Worm (Caenorhabditis elegans) whole organism, L2 larva: Measurements from ENCODE around the gene ccm-2.
A peak's percentile ranks its signal among the peaks of the same experiment; 100 is the strongest.

Experiments
- C34F6.9 ChIP-seq: fragments of 150-350 bp; optimal IDR thresholded peaks from 2 replicates; lab custom pipeline; 2014; ENCODE audit warnings: missing biosample characterization, missing genetic modification characterization
- F13H6.1 ChIP-seq: sonication (generic microtip); optimal IDR thresholded peaks from 2 replicates; lab custom pipeline; 2016; ENCODE audit warnings: missing genetic modification characterization, missing compliant biosample characterization
- ZK546.5 ChIP-seq: sonication (generic microtip); optimal IDR thresholded peaks from 2 replicates; lab custom pipeline; 2017; ENCODE audit warnings: missing biosample characterization, missing genetic modification characterization
- alr-1 ChIP-seq: fragments of 150-350 bp; optimal IDR thresholded peaks from 2 replicates; lab custom pipeline; 2014; ENCODE audit warnings: missing biosample characterization, missing genetic modification characterization
- aly-2 ChIP-seq: fragments of 150-350 bp; optimal IDR thresholded peaks from 2 replicates; lab custom pipeline; 2014; ENCODE audit warnings: missing biosample characterization, missing genetic modification characterization
- ama-1 ChIP-seq: fragments of 150-350 bp; optimal IDR thresholded peaks from 2 replicates; lab custom pipeline; 2018; ENCODE audit warnings: inconsistent platforms
- blmp-1 ChIP-seq: sonication (generic microtip); optimal IDR thresholded peaks from 2 replicates; lab custom pipeline; 2017; ENCODE audit warnings: missing genetic modification characterization, mild to moderate bottlenecking, missing compliant biosample characterization, antibody characterized with exemption, moderate library complexity; ENCODE audit not compliant: insufficient read depth
- ceh-16 ChIP-seq: fragments of 150-350 bp; optimal IDR thresholded peaks from 2 replicates; lab custom pipeline; 2014; ENCODE audit warnings: missing biosample characterization, missing genetic modification characterization
- crh-2 ChIP-seq: sonication (generic microtip); optimal IDR thresholded peaks from 2 replicates; lab custom pipeline; 2017; ENCODE audit warnings: missing biosample characterization, missing genetic modification characterization
- dmd-4 ChIP-seq: sonication (generic microtip); optimal IDR thresholded peaks from 2 replicates; lab custom pipeline; 2017; ENCODE audit warnings: missing biosample characterization, missing genetic modification characterization
- egl-27 ChIP-seq: sonication (generic microtip); optimal IDR thresholded peaks from 3 replicates; lab custom pipeline; 2017; ENCODE audit warnings: missing biosample characterization, missing genetic modification reagents, missing genetic modification characterization
- elt-1 ChIP-seq: fragments of 150-350 bp; optimal IDR thresholded peaks from 2 replicates; lab custom pipeline; 2014; ENCODE audit warnings: missing biosample characterization, missing genetic modification characterization
- elt-3 ChIP-seq: sonication (generic microtip); optimal IDR thresholded peaks from 2 replicates; lab custom pipeline; 2017; ENCODE audit warnings: missing biosample characterization, missing genetic modification characterization
- fos-1 ChIP-seq: fragments of 150-350 bp; optimal IDR thresholded peaks from 2 replicates; lab custom pipeline; 2014; ENCODE audit warnings: missing biosample characterization, missing genetic modification characterization
- gmeb-1 ChIP-seq: fragments of 150-350 bp; optimal IDR thresholded peaks from 2 replicates; lab custom pipeline; 2014; ENCODE audit warnings: missing biosample characterization, missing genetic modification characterization
- lin-11 ChIP-seq: fragments of 150-350 bp; sonication (generic microtip); optimal IDR thresholded peaks from 2 replicates; lab custom pipeline; 2014; ENCODE audit warnings: missing biosample characterization, missing genetic modification characterization, inconsistent platforms, mixed read lengths
- lin-13 ChIP-seq: fragments of 150-350 bp; optimal IDR thresholded peaks from 2 replicates; lab custom pipeline; 2014; ENCODE audit warnings: missing biosample characterization, missing genetic modification reagents, missing genetic modification characterization
- lsy-2 ChIP-seq, 2 experiments: fragments of 150-350 bp in 1 of 2; sonication (generic microtip) in 1 of 2; optimal IDR thresholded peaks; 2 replicates each; lab custom pipeline; 2014 to 2017; ENCODE audit warnings: missing biosample characterization in 2 of 2, missing genetic modification characterization in 2 of 2
- mab-5 ChIP-seq: fragments of 150-350 bp; optimal IDR thresholded peaks from 2 replicates; lab custom pipeline; 2014; ENCODE audit warnings: missing biosample characterization, missing genetic modification characterization
- nhr-10 ChIP-seq: sonication (generic microtip); optimal IDR thresholded peaks from 2 replicates; lab custom pipeline; 2017; ENCODE audit warnings: missing biosample characterization, missing genetic modification characterization
- nhr-11 ChIP-seq: fragments of 150-350 bp; optimal IDR thresholded peaks from 2 replicates; lab custom pipeline; 2014; ENCODE audit warnings: missing biosample characterization, missing genetic modification characterization
- nhr-12 ChIP-seq: fragments of 150-350 bp; optimal IDR thresholded peaks from 2 replicates; lab custom pipeline; 2014; ENCODE audit warnings: missing biosample characterization, missing genetic modification characterization
- nhr-21 ChIP-seq: fragments of 150-350 bp; optimal IDR thresholded peaks from 2 replicates; lab custom pipeline; 2014; ENCODE audit warnings: missing biosample characterization, missing genetic modification characterization
- nhr-23 ChIP-seq: fragments of 150-350 bp; optimal IDR thresholded peaks from 2 replicates; lab custom pipeline; 2014; ENCODE audit warnings: missing biosample characterization, missing genetic modification reagents, missing genetic modification characterization
- nhr-237 ChIP-seq: fragments of 150-350 bp; optimal IDR thresholded peaks from 2 replicates; lab custom pipeline; 2014; ENCODE audit warnings: missing biosample characterization, missing genetic modification characterization
- nhr-25 ChIP-seq: fragments of 150-350 bp; sonication (generic microtip); optimal IDR thresholded peaks from 3 replicates; lab custom pipeline; 2014; ENCODE audit warnings: missing biosample characterization, missing genetic modification characterization
- nhr-6 ChIP-seq: fragments of 150-350 bp; optimal IDR thresholded peaks from 2 replicates; lab custom pipeline; 2014; ENCODE audit warnings: missing biosample characterization, missing genetic modification characterization
- nhr-77 ChIP-seq: fragments of 150-350 bp; optimal IDR thresholded peaks from 2 replicates; lab custom pipeline; 2014; ENCODE audit warnings: missing biosample characterization, missing genetic modification characterization
- peb-1 ChIP-seq: fragments of 150-350 bp; optimal IDR thresholded peaks from 2 replicates; lab custom pipeline; 2014; ENCODE audit warnings: missing biosample characterization, missing genetic modification characterization
- sem-4 ChIP-seq: fragments of 150-350 bp; optimal IDR thresholded peaks from 2 replicates; lab custom pipeline; 2014; ENCODE audit warnings: missing biosample characterization, missing genetic modification reagents, missing genetic modification characterization
- skn-1 ChIP-seq: sonication (generic microtip); optimal IDR thresholded peaks from 2 replicates; lab custom pipeline; 2017; ENCODE audit warnings: missing biosample characterization, missing genetic modification characterization
- sma-3 ChIP-seq: sonication (generic microtip); optimal IDR thresholded peaks from 2 replicates; lab custom pipeline; 2016; ENCODE audit warnings: missing genetic modification reagents, missing genetic modification characterization, missing compliant biosample characterization
- unc-39 ChIP-seq: fragments of 150-350 bp; optimal IDR thresholded peaks from 2 replicates; lab custom pipeline; 2014; ENCODE audit warnings: missing biosample characterization, missing genetic modification characterization
- unc-55 ChIP-seq: fragments of 150-350 bp; sonication (generic microtip); optimal IDR thresholded peaks from 3 replicates; lab custom pipeline; 2014; ENCODE audit warnings: missing biosample characterization, missing genetic modification reagents, missing genetic modification characterization
- zag-1 ChIP-seq: fragments of 150-350 bp; optimal IDR thresholded peaks from 2 replicates; lab custom pipeline; 2014; ENCODE audit warnings: missing biosample characterization, missing genetic modification characterization
- ztf-1 ChIP-seq: fragments of 200-800 bp; sonication (Bioruptor generic); conservative IDR thresholded peaks from 2 replicates; pipeline ENCODE4 v1.3.6; 2022; ENCODE audit warnings: missing genetic modification characterization, missing compliant biosample characterization
- ztf-11 ChIP-seq: sonication (generic microtip); optimal IDR thresholded peaks from 2 replicates; lab custom pipeline; 2017; ENCODE audit warnings: missing biosample characterization, missing genetic modification characterization
- ztf-4 ChIP-seq: fragments of 150-350 bp; optimal IDR thresholded peaks from 2 replicates; lab custom pipeline; 2014; ENCODE audit warnings: missing biosample characterization, missing genetic modification characterization

The ccm-2 gene

DNA sequence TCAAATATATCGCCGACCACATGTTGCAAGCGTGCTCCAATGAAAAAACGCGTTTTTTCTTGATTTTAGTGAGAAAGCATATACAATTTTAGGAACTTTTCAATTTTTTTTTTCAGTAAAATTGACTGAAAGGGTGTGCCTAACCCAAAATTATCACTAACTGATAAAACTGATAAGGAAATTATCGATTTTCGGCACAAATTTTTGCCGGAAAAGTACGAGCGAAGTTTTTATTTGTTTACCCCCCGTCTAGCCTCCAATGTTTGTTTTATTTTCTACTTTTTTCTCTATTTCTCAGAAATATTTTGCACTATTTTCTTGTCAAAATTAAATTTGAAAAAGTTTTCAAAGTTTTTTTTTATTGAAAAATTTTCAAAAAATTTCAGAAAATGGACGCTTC lies at the start of gene ccm-2:
Gene ccm-2, plus strand, starts transcription at position 387 of the 400 bp plus-strand sequence.
- TF ChIP-seq nhr-21 (tag; lab: Kevin White, UChicago) (no peak), fos-1 (tag; lab: Kevin White, UChicago) (peak; percentile 16)
- TF ChIP-seq, all 48 proteins: peak for 1

DNA sequence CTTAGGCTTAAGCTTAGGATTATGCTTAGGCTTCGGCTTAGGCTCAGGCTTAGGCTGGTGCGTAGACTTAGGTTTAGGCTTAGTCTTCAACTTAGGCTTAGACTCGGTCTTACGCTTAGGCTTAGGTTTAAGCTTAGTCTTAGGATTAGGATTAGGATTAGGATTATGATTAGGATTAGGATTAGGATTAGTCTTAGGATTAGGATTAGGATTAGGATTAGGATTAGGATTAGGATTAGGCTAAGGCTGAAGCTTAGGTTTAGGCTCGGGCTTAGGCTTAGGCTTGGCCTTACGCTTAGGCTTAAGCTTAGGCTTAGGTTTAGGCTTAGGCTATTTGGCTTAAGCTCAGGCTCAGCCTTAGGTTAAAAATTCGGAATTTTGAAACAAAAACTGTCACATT lies 49.3 kb upstream of the ccm-2 start:
- TF ChIP-seq nhr-10 (tag; lab: Kevin White, UChicago) (no peak), alr-1 (tag; lab: Kevin White, UChicago) (no peak), nhr-6 (tag; lab: Kevin White, UChicago) (no peak), mab-5 (no peak), ama-1 (lab: Kevin White, UChicago) (no peak), ztf-11 (no peak), lin-13 (GFP tag; lab: Kevin White, UChicago) (no peak), sem-4 (tag; lab: Kevin White, UChicago) (no peak), unc-39 (no peak), aly-2 (tag; lab: Kevin White, UChicago) (no peak), unc-55 (GFP tag; lab: Kevin White, UChicago) (no peak), ztf-4 (tag; lab: Kevin White, UChicago) (no peak)

DNA sequence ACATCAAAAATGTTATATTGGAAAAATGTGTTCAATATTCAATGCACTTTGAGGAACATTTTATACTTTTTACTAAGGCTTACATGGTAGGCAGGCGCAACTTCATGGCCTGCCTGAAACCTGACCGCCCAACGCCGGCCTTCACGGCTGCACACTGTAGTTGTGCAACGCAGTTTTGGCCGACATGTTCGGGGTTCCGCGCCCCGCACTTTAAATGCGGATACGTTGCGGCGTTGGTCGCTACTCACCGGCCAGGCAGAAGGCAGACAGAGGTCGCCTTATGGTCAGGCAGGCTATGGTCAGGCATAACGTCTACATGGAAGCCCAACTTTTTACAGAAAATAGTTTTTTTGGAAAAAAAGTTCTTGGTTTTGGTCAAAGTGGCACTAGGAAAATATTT lies 43.8 kb upstream of the ccm-2 start:
- TF ChIP-seq sem-4 (tag; lab: Kevin White, UChicago) (no peak), alr-1 (tag; lab: Kevin White, UChicago) (no peak), lsy-2 (tag; optimal IDR thresholded peaks at IDR 0.05; lab: Kevin White, UChicago) (no peak), unc-55 (GFP tag; lab: Kevin White, UChicago) (no peak), dmd-4 (tag; lab: Kevin White, UChicago) (no peak), skn-1 (tag; lab: Kevin White, UChicago) (no peak), C34F6.9 (tag; lab: Kevin White, UChicago) (no peak), nhr-25 (tag; lab: Kevin White, UChicago) (no peak), nhr-21 (tag; lab: Kevin White, UChicago) (no peak), nhr-12 (tag; lab: Kevin White, UChicago) (no peak), F13H6.1 (no peak), ztf-1 (no peak), elt-1 (no peak), zag-1 (tag; lab: Kevin White, UChicago) (no peak), lin-11 (no peak), nhr-23 (no peak), egl-27 (tag; lab: Kevin White, UChicago) (no peak)

DNA sequence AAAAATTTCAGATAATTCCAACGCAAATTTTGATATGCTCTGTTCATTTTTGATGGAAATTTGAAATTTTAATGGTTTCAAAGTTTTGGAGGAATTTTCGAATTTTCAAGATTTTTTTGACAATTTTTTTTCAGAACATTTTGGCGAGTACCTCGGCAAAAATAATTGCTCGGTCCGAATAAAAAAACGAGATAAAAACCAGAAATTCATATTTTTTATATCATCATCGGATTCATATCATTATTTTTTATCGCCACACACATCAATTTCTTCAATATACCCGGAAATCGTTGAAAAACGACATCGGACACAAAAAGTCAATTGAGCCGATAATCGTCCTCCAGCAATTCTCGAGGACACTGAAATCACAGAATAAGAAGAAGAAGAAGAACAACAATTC lies 42.7 kb upstream of the ccm-2 start:
- TF ChIP-seq egl-27 (tag; lab: Kevin White, UChicago) = no peak
- no peak for TF ChIP-seq peb-1 (tag; lab: Kevin White, UChicago)
- no peak for TF ChIP-seq elt-1
- TF ChIP-seq ceh-16 (tag; lab: Kevin White, UChicago) = no peak
- TF ChIP-seq nhr-237 (tag; lab: Kevin White, UChicago) = no peak
- TF ChIP-seq nhr-21 (tag; lab: Kevin White, UChicago) = no peak
- no peak for TF ChIP-seq gmeb-1 (tag; lab: Kevin White, UChicago)
- TF ChIP-seq ama-1 (lab: Kevin White, UChicago) = no peak
- no peak for TF ChIP-seq nhr-23
- no peak for TF ChIP-seq blmp-1

DNA sequence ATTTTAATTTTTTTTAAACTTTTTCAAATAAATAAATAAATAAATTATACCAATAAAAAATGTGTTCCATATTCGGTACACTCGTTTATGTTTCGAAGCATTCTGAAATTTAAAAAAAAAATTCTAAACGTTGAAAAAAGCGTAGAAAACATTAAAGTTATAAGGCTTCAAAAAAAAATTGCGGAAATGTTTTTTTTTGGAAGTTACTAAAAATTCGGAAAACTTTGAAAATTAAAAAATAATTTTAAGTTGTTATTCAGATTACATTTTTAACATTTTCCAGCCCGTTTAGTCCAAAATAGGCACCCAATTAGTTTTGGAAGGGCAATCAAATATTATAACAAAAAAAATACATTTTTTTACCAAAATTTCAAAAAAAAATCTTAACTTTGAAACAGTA lies 30.5 kb upstream of the ccm-2 start, which contains the start of gene Y38C1BA.1:
Gene Y38C1BA.1, minus strand, starts transcription at position 101 of the 400 bp plus-strand sequence.
- TF ChIP-seq nhr-10 (tag; lab: Kevin White, UChicago) (no peak), nhr-6 (tag; lab: Kevin White, UChicago) (no peak), sma-3 (GFP tag; lab: Kevin White, UChicago) (no peak), elt-3 (no peak), crh-2 (tag; lab: Kevin White, UChicago) (no peak), lsy-2 (tag; optimal IDR thresholded peaks at IDR 0.05; lab: Kevin White, UChicago) (no peak), C34F6.9 (tag; lab: Kevin White, UChicago) (no peak), sem-4 (tag; lab: Kevin White, UChicago) (no peak), ZK546.5 (tag; lab: Kevin White, UChicago) (no peak), nhr-11 (no peak), lin-13 (GFP tag; lab: Kevin White, UChicago) (no peak), ztf-1 (no peak), nhr-77 (tag; lab: Kevin White, UChicago) (no peak), dmd-4 (tag; lab: Kevin White, UChicago) (no peak), ztf-4 (tag; lab: Kevin White, UChicago) (no peak), unc-55 (GFP tag; lab: Kevin White, UChicago) (no peak)
